Worm (Caenorhabditis elegans) whole organism, L4 larva: ENCODE results near the gene F36H9.5.

Source experiments
- R02D3.7 ChIP-seq: fragments of 150-350 bp; sonication (generic microtip); optimal IDR thresholded peaks from 3 replicates; lab custom pipeline; 2014; ENCODE audit warnings: missing biosample characterization, missing genetic modification characterization
- Y48G9A.11 ChIP-seq: fragments of 200-800 bp; sonication (Bioruptor generic); IDR thresholded peaks from 2 replicates; pipeline ENCODE4 v1.3.6; 2022; ENCODE audit warnings: missing genetic modification reagents, missing genetic modification characterization, missing compliant biosample characterization
- ceh-28 ChIP-seq: fragments of 150-350 bp; optimal IDR thresholded peaks from 2 replicates; lab custom pipeline; 2014; ENCODE audit warnings: missing biosample characterization, missing genetic modification reagents, missing genetic modification characterization
- ceh-32 ChIP-seq: sonication (generic microtip); optimal IDR thresholded peaks from 2 replicates; lab custom pipeline; 2016; ENCODE audit warnings: mild to moderate bottlenecking, missing genetic modification characterization, missing compliant biosample characterization; ENCODE audit not compliant: poor library complexity
- daf-12 ChIP-seq: fragments of 150-350 bp; optimal IDR thresholded peaks from 2 replicates; lab custom pipeline; 2014; ENCODE audit warnings: missing biosample characterization, missing genetic modification reagents, missing genetic modification characterization
- dpl-1 ChIP-seq: fragments of 150-350 bp; optimal IDR thresholded peaks from 2 replicates; lab custom pipeline; 2014; ENCODE audit warnings: missing biosample characterization, missing genetic modification reagents, missing genetic modification characterization
- madf-5 ChIP-seq, 2 experiments: fragments of 200-800 bp; sonication (Bioruptor generic); IDR thresholded peaks; 2 replicates each; pipeline ENCODE4 v1.3.6; 2022; ENCODE audit warnings: missing compliant biosample characterization in 2 of 2, missing genetic modification characterization in 2 of 2
- nhr-237 ChIP-seq: sonication (generic microtip); optimal IDR thresholded peaks from 2 replicates; lab custom pipeline; 2017; ENCODE audit warnings: missing biosample characterization, missing genetic modification characterization
- nhr-76 ChIP-seq: fragments of 150-350 bp; optimal IDR thresholded peaks from 2 replicates; lab custom pipeline; 2014; ENCODE audit warnings: missing biosample characterization, missing genetic modification characterization
- sdz-12 ChIP-seq: fragments of 200-800 bp; sonication (Bioruptor generic); optimal IDR thresholded peaks from 2 replicates; lab custom pipeline; 2018; ENCODE audit warnings: mild to moderate bottlenecking, missing genetic modification characterization, missing compliant biosample characterization
- snpc-4 ChIP-seq: fragments of 150-350 bp; optimal IDR thresholded peaks from 2 replicates; lab custom pipeline; 2014; ENCODE audit warnings: missing biosample characterization, missing genetic modification characterization
- tag-97 ChIP-seq: fragments of 200-800 bp; sonication (Bioruptor generic); IDR thresholded peaks from 2 replicates; pipeline ENCODE4 v1.3.6; 2022; ENCODE audit warnings: missing genetic modification characterization, missing compliant biosample characterization

DNA sequence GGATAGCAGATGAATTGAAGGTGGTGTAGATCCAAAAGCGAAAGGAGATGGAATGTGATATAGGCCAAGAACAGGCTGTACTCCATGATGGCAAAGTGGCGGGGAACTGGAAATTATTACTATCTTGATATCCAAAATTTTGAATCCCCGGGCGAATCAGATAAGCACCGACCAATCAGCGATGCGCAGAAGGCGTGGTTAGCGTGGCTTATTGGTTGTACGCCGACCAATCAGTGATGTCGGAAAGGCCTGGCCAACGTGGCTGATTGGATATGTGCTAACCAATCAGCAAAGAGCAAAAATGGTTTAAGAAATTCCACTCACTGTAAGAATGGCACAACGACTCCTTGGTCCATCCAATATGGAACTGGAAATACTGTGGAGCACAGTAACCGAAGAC, 1.8 kb downstream of the F36H9.5 start:
- TF ChIP-seq daf-12 (tag; lab: Kevin White, UChicago) (no peak), madf-5 (GFP tag; IDR thresholded peaks at IDR 0.05; lab: Robert Waterston, UW) (no peak), nhr-76 (tag; lab: Kevin White, UChicago) (no peak), R02D3.7 (tag; lab: Kevin White, UChicago) (no peak), ceh-32 (tag; lab: Kevin White, UChicago) (no peak), dpl-1 (GFP tag; lab: Kevin White, UChicago) (no peak), sdz-12 (GFP tag; lab: Kevin White, UChicago) (no peak), ceh-28 (tag; lab: Kevin White, UChicago) (no peak), snpc-4 (tag; lab: Kevin White, UChicago) (no peak), nhr-237 (tag; lab: Kevin White, UChicago) (no peak), tag-97 (no peak), Y48G9A.11 (GFP tag; lab: Robert Waterston, UW) (no peak)
